Worm (Caenorhabditis elegans) whole organism, late embryonic: Measurements from ENCODE around the gene T09A5.14.

Source experiments
- ets-4 ChIP-seq: sonication (generic microtip); optimal IDR thresholded peaks from 2 replicates; lab custom pipeline; 2016; ENCODE audit warnings: missing genetic modification characterization, missing compliant biosample characterization
- fkh-10 ChIP-seq: fragments of 150-350 bp; optimal IDR thresholded peaks from 2 replicates; lab custom pipeline; 2014; ENCODE audit warnings: missing biosample characterization, missing genetic modification reagents, missing genetic modification characterization
- nhr-232 ChIP-seq: sonication (generic microtip); optimal IDR thresholded peaks from 2 replicates; lab custom pipeline; 2016; ENCODE audit warnings: missing genetic modification characterization, missing compliant biosample characterization
- pqm-1 ChIP-seq: sonication (generic microtip); optimal IDR thresholded peaks from 2 replicates; lab custom pipeline; 2016; ENCODE audit warnings: missing genetic modification characterization, missing compliant biosample characterization

DNA sequence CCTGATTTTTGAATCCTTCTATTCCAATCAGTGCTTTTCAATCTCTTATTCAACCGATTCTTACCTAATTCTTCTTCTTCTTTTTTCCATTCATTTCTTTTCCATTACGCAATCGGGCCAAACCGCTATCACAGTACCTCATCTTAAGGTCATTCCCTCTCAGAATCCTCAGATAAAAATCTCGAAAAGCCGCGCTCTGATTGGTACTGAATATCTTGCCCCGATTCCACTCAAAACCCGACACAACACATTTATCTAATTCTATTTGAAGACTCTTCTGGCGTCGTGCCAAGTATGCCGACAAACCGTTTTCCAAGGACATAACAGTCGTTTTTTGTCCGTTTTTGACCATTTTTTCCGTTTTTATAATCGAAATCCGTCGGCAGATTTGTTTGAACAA, 30.3 kb upstream of the T09A5.14 start:
- no peak for TF ChIP-seq ets-4 (tag; lab: Kevin White, UChicago)
- no peak for TF ChIP-seq nhr-232 (tag; lab: Kevin White, UChicago)
- no peak for TF ChIP-seq fkh-10 (GFP tag; lab: Kevin White, UChicago)
- TF ChIP-seq pqm-1 (tag; lab: Kevin White, UChicago), result no peak
